Worm (Caenorhabditis elegans) whole organism, late embryonic: ENCODE results near the gene C15H9.9.
A peak's percentile ranks its signal among the peaks of the same experiment; 100 is the strongest.

ENCODE experiments used
- C08G9.2 ChIP-seq: sonication (generic microtip); optimal IDR thresholded peaks from 2 replicates; lab custom pipeline; 2016; ENCODE audit warnings: mild to moderate bottlenecking, missing genetic modification characterization, moderate library complexity, missing compliant biosample characterization
- K02D7.2 ChIP-seq: sonication (generic microtip); optimal IDR thresholded peaks from 2 replicates; lab custom pipeline; 2017; ENCODE audit warnings: mild to moderate bottlenecking, missing genetic modification characterization, missing compliant biosample characterization
- ahr-1 ChIP-seq: sonication (generic microtip); optimal IDR thresholded peaks from 2 replicates; lab custom pipeline; 2016; ENCODE audit warnings: missing genetic modification characterization, missing compliant biosample characterization
- ama-1 ChIP-seq: fragments of 150-350 bp; optimal IDR thresholded peaks from 2 replicates; lab custom pipeline; 2014
- ceh-18 ChIP-seq: sonication (generic microtip); optimal IDR thresholded peaks from 2 replicates; lab custom pipeline; 2016; ENCODE audit warnings: missing genetic modification characterization, missing compliant biosample characterization
- dmd-4 ChIP-seq: sonication (generic microtip); optimal IDR thresholded peaks from 2 replicates; lab custom pipeline; 2016; ENCODE audit warnings: borderline replicate concordance, missing genetic modification characterization, missing compliant biosample characterization
- fkh-10 ChIP-seq: fragments of 150-350 bp; optimal IDR thresholded peaks from 2 replicates; lab custom pipeline; 2014; ENCODE audit warnings: missing biosample characterization, missing genetic modification reagents, missing genetic modification characterization
- hlh-30 ChIP-seq: sonication (generic microtip); optimal IDR thresholded peaks from 2 replicates; lab custom pipeline; 2017; ENCODE audit warnings: antibody characterized with exemption, missing genetic modification characterization, missing compliant biosample characterization; ENCODE audit not compliant: insufficient read depth
- lin-11 ChIP-seq: fragments of 200-800 bp; sonication (Bioruptor generic); optimal IDR thresholded peaks from 2 replicates; lab custom pipeline; 2018; ENCODE audit warnings: mild to moderate bottlenecking, missing genetic modification characterization, missing compliant biosample characterization
- mec-3 ChIP-seq: sonication (generic microtip); optimal IDR thresholded peaks from 2 replicates; lab custom pipeline; 2016; ENCODE audit warnings: borderline replicate concordance, missing genetic modification characterization, missing compliant biosample characterization
- pha-4 ChIP-seq: fragments of 150-350 bp; optimal IDR thresholded peaks from 2 replicates; lab custom pipeline; 2018; ENCODE audit warnings: missing biosample characterization, missing genetic modification reagents, missing genetic modification characterization
- pros-1 ChIP-seq: fragments of 150-350 bp; optimal IDR thresholded peaks from 2 replicates; lab custom pipeline; 2014; ENCODE audit warnings: missing biosample characterization, missing genetic modification reagents, missing genetic modification characterization
- zip-5 ChIP-seq: sonication (generic microtip); optimal IDR thresholded peaks from 2 replicates; lab custom pipeline; 2016; ENCODE audit warnings: missing genetic modification characterization, missing compliant biosample characterization

ce11 chrX:6134423-6134822, 6.3 kb upstream of the C15H9.9 start:
- TF ChIP-seq mec-3 (tag; lab: Kevin White, UChicago), result peak; percentile 58
- TF ChIP-seq ahr-1 (tag; lab: Kevin White, UChicago), result no peak
- TF ChIP-seq K02D7.2, result no peak
- TF ChIP-seq fkh-10 (GFP tag; lab: Kevin White, UChicago), result no peak
- TF ChIP-seq ama-1, result no peak
- TF ChIP-seq pha-4 (tag; lab: Kevin White, UChicago), result no peak
- no peak for TF ChIP-seq pros-1 (tag; lab: Kevin White, UChicago)
- peak; percentile 40 for TF ChIP-seq ceh-18
- no peak for TF ChIP-seq dmd-4 (tag; lab: Kevin White, UChicago)
- peak; percentile 4 for TF ChIP-seq C08G9.2
- no peak for TF ChIP-seq zip-5 (tag; lab: Kevin White, UChicago)
- TF ChIP-seq hlh-30 (tag; lab: Kevin White, UChicago), result no peak
- no peak for TF ChIP-seq lin-11 (tag; lab: Kevin White, UChicago)
